Worm (Caenorhabditis elegans) whole organism, L1 larva: ENCODE results near the gene T05D4.5.

Experiments
- ceh-82 ChIP-seq, 3 experiments: fragments of 150-350 bp in 1 of 3; sonication (generic microtip) in 2 of 3; optimal IDR thresholded peaks; 2 replicates each; lab custom pipeline; 2014 to 2017; ENCODE audit warnings: missing biosample characterization in 3 of 3, missing genetic modification characterization in 3 of 3
- efl-3 ChIP-seq: fragments of 200-800 bp; sonication (Bioruptor generic); optimal IDR thresholded peaks from 2 replicates; lab custom pipeline; 2018; ENCODE audit warnings: mild to moderate bottlenecking, missing genetic modification characterization, missing compliant biosample characterization
- fkh-10 ChIP-seq: sonication (generic microtip); optimal IDR thresholded peaks from 2 replicates; lab custom pipeline; 2017; ENCODE audit warnings: missing biosample characterization, missing genetic modification reagents, missing genetic modification characterization

DNA sequence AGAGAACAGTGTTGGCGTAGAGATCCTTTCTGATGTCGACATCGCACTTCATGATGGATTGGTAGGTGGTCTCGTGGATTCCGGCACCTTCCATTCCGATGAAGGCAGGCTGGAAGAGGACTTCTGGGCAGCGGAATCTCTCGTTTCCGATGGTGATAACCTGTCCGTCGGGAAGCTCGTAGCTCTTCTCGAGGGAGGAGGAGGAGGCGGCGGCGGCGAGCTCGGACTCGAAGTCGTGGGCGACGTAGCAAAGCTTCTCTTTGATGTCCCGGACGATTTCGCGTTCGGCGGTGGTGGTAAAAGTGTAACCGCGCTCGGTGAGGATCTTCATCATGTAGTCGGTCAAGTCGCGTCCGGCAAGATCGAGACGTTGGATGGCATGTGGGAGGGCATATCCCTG lies 24.2 kb downstream of the T05D4.5 start:
- no peak for TF ChIP-seq ceh-82 (tag; optimal IDR thresholded peaks at IDR 0.05; lab: Kevin White, UChicago)
- no peak for TF ChIP-seq efl-3
- no peak for TF ChIP-seq fkh-10 (GFP tag; lab: Kevin White, UChicago)
